Fruit fly (Drosophila melanogaster) whole organism, wandering third instar larva: ENCODE data around the gene CG5080.

Source experiments
- CG32264 ChIP-seq: fragments of 200-800 bp; sonication (Bioruptor generic); optimal IDR thresholded peaks from 2 replicates; lab custom pipeline; 2016; ENCODE audit warnings: missing biosample characterization, missing genetic modification characterization
- CG9705 ChIP-seq: fragments of 200-800 bp; sonication (Bioruptor generic); optimal IDR thresholded peaks from 2 replicates; lab custom pipeline; 2018; ENCODE audit warnings: missing biosample characterization, mild to moderate bottlenecking, missing genetic modification characterization
- CrebA ChIP-seq: fragments of 200-800 bp; sonication (Bioruptor generic); optimal IDR thresholded peaks from 2 replicates; lab custom pipeline; 2016; ENCODE audit warnings: missing biosample characterization, mild to moderate bottlenecking, missing genetic modification characterization, borderline replicate concordance
- Dif ChIP-seq: fragments of 200-275, 200-300 bp; sonication (Bioruptor generic); optimal IDR thresholded peaks from 2 replicates; lab custom pipeline; 2018; ENCODE audit warnings: missing biosample characterization, missing genetic modification characterization; ENCODE audit not compliant: partially characterized antibody
- HLH106 ChIP-seq: fragments of 200-800 bp; optimal IDR thresholded peaks from 3 replicates; lab custom pipeline; 2019; ENCODE audit warnings: missing biosample characterization, mild to moderate bottlenecking, missing genetic modification characterization, moderate library complexity
- Hnf4 ChIP-seq: fragments of 200-800 bp; sonication (Bioruptor generic); optimal IDR thresholded peaks from 2 replicates; lab custom pipeline; 2016; ENCODE audit warnings: missing biosample characterization, mild to moderate bottlenecking, missing genetic modification characterization
- Hr83 ChIP-seq: fragments of 200-300 bp; sonication (Bioruptor generic); optimal IDR thresholded peaks from 2 replicates; lab custom pipeline; 2016; ENCODE audit warnings: missing biosample characterization, mild to moderate bottlenecking, missing genetic modification characterization, moderate library complexity; ENCODE audit not compliant: poor library complexity, severe bottlenecking
- Jra ChIP-seq: sonication (Bioruptor generic); optimal IDR thresholded peaks from 2 replicates; lab custom pipeline; 2016; ENCODE audit warnings: missing biosample characterization, missing genetic modification characterization
- Mio ChIP-seq: sonication (Bioruptor generic); optimal IDR thresholded peaks from 2 replicates; lab custom pipeline; 2016; ENCODE audit warnings: missing biosample characterization, missing genetic modification characterization
- Myc ChIP-seq: fragments of >200 bp; optimal IDR thresholded peaks from 2 replicates; lab custom pipeline; 2017
- N ChIP-seq: fragments of >200 bp; optimal IDR thresholded peaks from 2 replicates; lab custom pipeline; 2018; ENCODE audit warnings: missing biosample characterization, missing external identifiers, missing genetic modification characterization
- OdsH ChIP-seq: fragments of 200-800 bp; sonication (Bioruptor generic); optimal IDR thresholded peaks from 2 replicates; lab custom pipeline; 2016; ENCODE audit warnings: missing biosample characterization, mild to moderate bottlenecking, missing genetic modification characterization
- Rel ChIP-seq, 2 experiments: fragments of 200-800 bp; sonication (Bioruptor generic) in 1 of 2; optimal IDR thresholded peaks; 2 replicates in 1 of 2; 3 replicates in 1 of 2; lab custom pipeline; 2016 to 2019; ENCODE audit warnings: mild to moderate bottlenecking in 2 of 2, missing biosample characterization in 2 of 2, missing genetic modification characterization in 2 of 2, moderate library complexity in 1 of 2
- Sp1 ChIP-seq: fragments of 200-800 bp; sonication (Bioruptor generic); optimal IDR thresholded peaks from 3 replicates; lab custom pipeline; 2019; ENCODE audit warnings: missing biosample characterization, mild to moderate bottlenecking, missing genetic modification characterization, moderate library complexity
- Vsx2 ChIP-seq: fragments of 200-300, 225-300 bp; sonication (Bioruptor generic); optimal IDR thresholded peaks from 2 replicates; lab custom pipeline; 2018; ENCODE audit warnings: missing biosample characterization, missing genetic modification characterization; ENCODE audit not compliant: partially characterized antibody
- br ChIP-seq: fragments of 200-800 bp; sonication (Bioruptor generic); optimal IDR thresholded peaks from 2 replicates; lab custom pipeline; 2016; ENCODE audit warnings: missing biosample characterization, missing genetic modification characterization
- brk ChIP-seq: fragments of 200-800 bp; sonication (Bioruptor generic); optimal IDR thresholded peaks from 2 replicates; lab custom pipeline; 2016; ENCODE audit warnings: missing biosample characterization, mild to moderate bottlenecking, missing genetic modification characterization
- dmrt93B ChIP-seq: fragments of 200-800 bp; sonication (Bioruptor generic); optimal IDR thresholded peaks from 2 replicates; lab custom pipeline; 2018; ENCODE audit warnings: missing biosample characterization, mild to moderate bottlenecking, missing genetic modification characterization
- ey ChIP-seq: fragments of 200-800 bp; sonication (Bioruptor generic); optimal IDR thresholded peaks from 2 replicates; lab custom pipeline; 2016; ENCODE audit warnings: missing biosample characterization, missing genetic modification characterization
- foxo ChIP-seq, 2 experiments: fragments of 200-800 bp; sonication (Bioruptor generic); optimal IDR thresholded peaks; 2 replicates in 1 of 2; 3 replicates in 1 of 2; lab custom pipeline; 2016 to 2017; ENCODE audit warnings: missing biosample characterization in 2 of 2, missing genetic modification characterization in 2 of 2
- fru ChIP-seq: fragments of 200-800 bp; sonication (Bioruptor generic); optimal IDR thresholded peaks from 3 replicates; lab custom pipeline; 2016; ENCODE audit warnings: missing biosample characterization, mild to moderate bottlenecking, missing genetic modification characterization
- h ChIP-seq: fragments of 200-800 bp; sonication (Bioruptor generic); optimal IDR thresholded peaks from 3 replicates; lab custom pipeline; 2016; ENCODE audit warnings: missing biosample characterization, mild to moderate bottlenecking, missing genetic modification characterization
- jim ChIP-seq: fragments of 175-275, 200-325 bp; sonication (Bioruptor generic); optimal IDR thresholded peaks from 2 replicates; lab custom pipeline; 2016; ENCODE audit warnings: missing biosample characterization, mild to moderate bottlenecking, missing genetic modification characterization
- lola ChIP-seq: fragments of >200 bp; optimal IDR thresholded peaks from 2 replicates; lab custom pipeline; 2017; ENCODE audit warnings: missing biosample characterization, missing genetic modification characterization
- pan ChIP-seq: fragments of >200 bp; optimal IDR thresholded peaks from 2 replicates; lab custom pipeline; 2017
- psq ChIP-seq: fragments of 200-800 bp; sonication (Bioruptor generic); optimal IDR thresholded peaks from 3 replicates; lab custom pipeline; 2017; ENCODE audit warnings: missing biosample characterization, mild to moderate bottlenecking, missing genetic modification characterization, moderate library complexity
- rgr ChIP-seq: fragments of 200-800 bp; sonication (Bioruptor generic); optimal IDR thresholded peaks from 3 replicates; lab custom pipeline; 2016; ENCODE audit warnings: missing biosample characterization, mild to moderate bottlenecking, missing genetic modification characterization
- sage ChIP-seq: fragments of 200-800 bp; sonication (Bioruptor generic); optimal IDR thresholded peaks from 2 replicates; lab custom pipeline; 2016; ENCODE audit warnings: missing biosample characterization, mild to moderate bottlenecking, missing genetic modification characterization
- sv ChIP-seq: fragments of 200-800 bp; sonication (Bioruptor generic); optimal IDR thresholded peaks from 3 replicates; lab custom pipeline; 2016; ENCODE audit warnings: missing biosample characterization, missing genetic modification characterization
- tai ChIP-seq: sonication (Bioruptor generic); optimal IDR thresholded peaks from 2 replicates; lab custom pipeline; 2016; ENCODE audit warnings: missing biosample characterization, missing genetic modification characterization
- woc ChIP-seq: sonication (Bioruptor generic); optimal IDR thresholded peaks from 2 replicates; lab custom pipeline; 2016; ENCODE audit warnings: missing biosample characterization, mild to moderate bottlenecking, missing genetic modification characterization

Gene CG5080

dm6 chr2L:1135495-1135894, 28.2 kb downstream of the CG5080 start:
- TF ChIP-seq pan (lab: Kevin White, UChicago) (no peak), brk (GFP tag; lab: Kevin White, UChicago) (no peak), Myc (lab: Kevin White, UChicago) (no peak), Hnf4 (GFP tag; lab: Kevin White, UChicago) (no peak), jim (GFP tag; lab: Kevin White, UChicago) (no peak), h (GFP tag; lab: Kevin White, UChicago) (no peak), sage (GFP tag; lab: Kevin White, UChicago) (no peak), CrebA (GFP tag; lab: Kevin White, UChicago) (no peak), foxo (GFP tag; optimal IDR thresholded peaks at IDR 0.05; lab: Kevin White, UChicago) (no peak), N (GFP tag; lab: Kevin White, UChicago) (no peak), Sp1 (no peak)
- TF ChIP-seq, all 38 proteins: peak for 0

- no peak for TF ChIP-seq Mio (GFP tag; lab: Kevin White, UChicago)
- no peak for TF ChIP-seq CG32264 (GFP tag; lab: Kevin White, UChicago)
Measured at dm6 chr2L:1134011-1134743, 29.5 kb downstream of the CG5080 start, which contains the start of the genes Iris and CG4577. Gene Iris (minus strand): TSS chr2L:1134098. Gene CG4577 (plus strand): TSS chr2L:1134693.

dm6 chr2L:1128932-1129887, 34.5 kb downstream of the CG5080 start, which contains the start of the genes Pino and TBC1D23:
Gene Pino (minus strand): TSS chr2L:1128953.
Gene TBC1D23 (plus strand): TSS chr2L:1129316.
- TF ChIP-seq dmrt93B (peak; percentile 56), CG32264 (GFP tag; lab: Kevin White, UChicago) (no peak), Vsx2 (no peak), ey (peak; percentile 53), fru (peak; percentile 57), woc (GFP tag; lab: Kevin White, UChicago) (peak; percentile 60), Hr83 (GFP tag; lab: Kevin White, UChicago) (peak; percentile 38), h (GFP tag; lab: Kevin White, UChicago) (peak; percentile 52), rgr (GFP tag; lab: Kevin White, UChicago) (peak; percentile 76), psq (GFP tag; lab: Kevin White, UChicago) (peak; percentile 48), tai (no peak), Hnf4 (GFP tag; lab: Kevin White, UChicago) (no peak), Dif (GFP tag; lab: Kevin White, UChicago) (no peak), Sp1 (peak; percentile 70), sv (GFP tag; lab: Kevin White, UChicago) (peak; percentile 58), HLH106 (tag; lab: Kevin White, UChicago) (peak; percentile 84), Rel (GFP tag; optimal IDR thresholded peaks at IDR 0.05; lab: Kevin White, UChicago) (no peak), Rel (tag; optimal IDR thresholded peaks at IDR 0.05; lab: Kevin White, UChicago) (no peak), br (GFP tag; lab: Kevin White, UChicago) (peak; percentile 50), Myc (lab: Kevin White, UChicago) (peak; percentile 57), Jra (GFP tag; lab: Kevin White, UChicago) (peak; percentile 1), lola (GFP tag; lab: Kevin White, UChicago) (no peak), OdsH (GFP tag; lab: Kevin White, UChicago) (peak; percentile 26), foxo (GFP tag; optimal IDR thresholded peaks at IDR 0.05; lab: Kevin White, UChicago) (peak in 1 of 2 experiments; percentile 80), CG9705 (GFP tag; lab: Kevin White, UChicago) (peak; percentile 57)
